In genomic region chrV:4507836-4508462, ce11 we compare ENCODE assay signal across 5 worm cellular contexts.
TF ChIP-seq lines count a peak whose summit lies in the region.

No protein-coding gene starts in this region.

TF ChIP-seq in whole organism, L1 larva, 84 proteins besides CTCF, POLR2A, EP300 and RAD21 (continues in another document):
- TF ChIP-seq egl-27 (tag; optimal IDR thresholded peaks at IDR 0.05; lab: Kevin White, UChicago) (no peak), zag-1 (tag; optimal IDR thresholded peaks at IDR 0.05; lab: Kevin White, UChicago) (no peak), sox-4 (tag; optimal IDR thresholded peaks at IDR 0.05; lab: Kevin White, UChicago) (no peak), lsy-2 (tag; optimal IDR thresholded peaks at IDR 0.05; lab: Kevin White, UChicago) (peak; percentile 92 to 97), fos-1 (tag; optimal IDR thresholded peaks at IDR 0.05; lab: Kevin White, UChicago) (peak; percentile 32), fkh-4 (tag; optimal IDR thresholded peaks at IDR 0.05; lab: Kevin White, UChicago; ENCODE audit: borderline replicate concordance) (no peak), nhr-77 (tag; optimal IDR thresholded peaks at IDR 0.05; lab: Kevin White, UChicago) (no peak), lin-13 (GFP tag; optimal IDR thresholded peaks at IDR 0.05; lab: Kevin White, UChicago) (peak; percentile 36), sptf-1 (tag; optimal IDR thresholded peaks at IDR 0.05; lab: Kevin White, UChicago) (no peak), mef-2 (tag; optimal IDR thresholded peaks at IDR 0.05; lab: Kevin White, UChicago) (peak; percentile 68), sup-37 (GFP tag; optimal IDR thresholded peaks at IDR 0.05; lab: Kevin White, UChicago) (peak; percentile 24), lin-14 (GFP tag; optimal IDR thresholded peaks at IDR 0.05; lab: Kevin White, UChicago) (peak; percentile 97), aly-2 (tag; optimal IDR thresholded peaks at IDR 0.05; lab: Kevin White, UChicago) (peak; percentile 42), mep-1 (tag; optimal IDR thresholded peaks at IDR 0.05; lab: Kevin White, UChicago) (peak; percentile 82), elt-2 (tag; optimal IDR thresholded peaks at IDR 0.05; lab: Kevin White, UChicago) (no peak), nhr-47 (tag; optimal IDR thresholded peaks at IDR 0.05; lab: Kevin White, UChicago) (peak; percentile 74), F16B12.6 (tag; optimal IDR thresholded peaks at IDR 0.05; lab: Kevin White, UChicago) (no peak), ztf-11 (tag; optimal IDR thresholded peaks at IDR 0.05; lab: Kevin White, UChicago) (peak in 1 of 2 experiments; percentile 77)

TF ChIP-seq in whole organism, L3 larva, 47 proteins besides CTCF, POLR2A, EP300 and RAD21 (continues in another document):
- no peak for TF ChIP-seq fos-1 (tag; optimal IDR thresholded peaks at IDR 0.05; lab: Kevin White, UChicago)
- no peak for TF ChIP-seq egl-27 (tag; optimal IDR thresholded peaks at IDR 0.05; lab: Kevin White, UChicago)
- peak; percentile 98 for TF ChIP-seq lin-39 (tag; optimal IDR thresholded peaks at IDR 0.05; lab: Kevin White, UChicago)
- no peak for TF ChIP-seq ZK546.5 (tag; optimal IDR thresholded peaks at IDR 0.05; lab: Kevin White, UChicago)
- TF ChIP-seq unc-39 (tag; optimal IDR thresholded peaks at IDR 0.05; lab: Kevin White, UChicago): no peak
- TF ChIP-seq egl-5 (tag; optimal IDR thresholded peaks at IDR 0.05; lab: Kevin White, UChicago): peak; percentile 75
- peak in 1 of 3 experiments; percentile 62 for TF ChIP-seq elt-3 (tag; optimal IDR thresholded peaks at IDR 0.05; lab: Kevin White, UChicago)
- TF ChIP-seq pqm-1 (tag; optimal IDR thresholded peaks at IDR 0.05; lab: Kevin White, UChicago): no peak
- peak; percentile 74 for TF ChIP-seq nhr-11 (tag; optimal IDR thresholded peaks at IDR 0.05; lab: Kevin White, UChicago)
- TF ChIP-seq nhr-76 (tag; optimal IDR thresholded peaks at IDR 0.05; lab: Kevin White, UChicago): no peak
- TF ChIP-seq mdl-1 (tag; optimal IDR thresholded peaks at IDR 0.05; lab: Kevin White, UChicago): no peak
- peak; percentile 54 for TF ChIP-seq tbx-2 (tag; optimal IDR thresholded peaks at IDR 0.05; lab: Kevin White, UChicago)
- peak; percentile 98 for TF ChIP-seq unc-62 (GFP tag; optimal IDR thresholded peaks at IDR 0.05; lab: Kevin White, UChicago)
- no peak for TF ChIP-seq elt-2 (tag; optimal IDR thresholded peaks at IDR 0.05; lab: Kevin White, UChicago)
- TF ChIP-seq R02D3.7 (tag; optimal IDR thresholded peaks at IDR 0.05; lab: Kevin White, UChicago): peak; percentile 41
- TF ChIP-seq ztf-4 (tag; optimal IDR thresholded peaks at IDR 0.05; lab: Kevin White, UChicago): peak; percentile 10
- TF ChIP-seq nfya-1 (tag; optimal IDR thresholded peaks at IDR 0.05; lab: Kevin White, UChicago; ENCODE audit: insufficient read depth): peak; percentile 96
- TF ChIP-seq lin-15B (tag; optimal IDR thresholded peaks at IDR 0.05; lab: Kevin White, UChicago): peak; percentile 23
- peak; percentile 32 for TF ChIP-seq lsy-12 (tag; optimal IDR thresholded peaks at IDR 0.05; lab: Kevin White, UChicago)

TF ChIP-seq in whole organism, early embryonic, 17 proteins besides CTCF, POLR2A, EP300 and RAD21:
- TF ChIP-seq hnd-1 (tag; optimal IDR thresholded peaks at IDR 0.05; lab: Kevin White, UChicago): no peak
- TF ChIP-seq F13C5.2 (tag; optimal IDR thresholded peaks at IDR 0.05; lab: Kevin White, UChicago): peak; percentile 8
- TF ChIP-seq pes-1 (GFP tag; IDR thresholded peaks at IDR 0.05; lab: Robert Waterston, UW): no peak
- TF ChIP-seq hmg-4 (GFP tag; optimal IDR thresholded peaks at IDR 0.05; lab: Kevin White, UChicago): peak; percentile 64
TF ChIP-seq in whole organism, early embryonic: peak in this region for 2.

TF ChIP-seq in whole organism, midembryonic, 9 proteins besides CTCF, POLR2A, EP300 and RAD21:
- TF ChIP-seq ztf-29 (GFP tag; IDR thresholded peaks at IDR 0.05; lab: Robert Waterston, UW): peak; percentile 64; the same call in 1 of the 2 replicates
- TF ChIP-seq ref-1 (GFP tag; conservative IDR thresholded peaks at IDR 0.05; lab: Robert Waterston, UW): no peak

TF ChIP-seq in whole organism, young adult, 124 proteins besides CTCF, POLR2A, EP300 and RAD21:
- TF ChIP-seq cebp-1 (GFP tag; IDR thresholded peaks at IDR 0.05; lab: Robert Waterston, UW) (no peak), cebp-1 (tag; optimal IDR thresholded peaks at IDR 0.05; lab: Kevin White, UChicago) (peak; percentile 44), lsy-27 (tag; optimal IDR thresholded peaks at IDR 0.05; lab: Kevin White, UChicago; ENCODE audit: borderline replicate concordance, insufficient read depth) (no peak), hmg-1.2 (GFP tag; IDR thresholded peaks at IDR 0.05; lab: Robert Waterston, UW) (peak; percentile 31; the same call in 1 of the 2 replicates), attf-6 (GFP tag; IDR thresholded peaks at IDR 0.05; lab: Robert Waterston, UW) (no peak), tbx-9 (tag; optimal IDR thresholded peaks at IDR 0.05; lab: Kevin White, UChicago; ENCODE audit: borderline replicate concordance) (no peak), K12H6.12 (tag; optimal IDR thresholded peaks at IDR 0.05; lab: Kevin White, UChicago) (peak; percentile 66), zfh-2 (GFP tag; conservative IDR thresholded peaks at IDR 0.05; lab: Robert Waterston, UW) (peak; percentile 73), F52B5.7 (tag; optimal IDR thresholded peaks at IDR 0.05; lab: Kevin White, UChicago) (peak; percentile 46), madf-8 (GFP tag; conservative IDR thresholded peaks at IDR 0.05; lab: Robert Waterston, UW) (no peak), mcd-1 (GFP tag; IDR thresholded peaks at IDR 0.05; lab: Robert Waterston, UW) (0 out of 2 replicates have a peak, but pooled peaks have one; percentile 20), T26A5.8 (tag; optimal IDR thresholded peaks at IDR 0.05; lab: Kevin White, UChicago) (no peak), ama-1 (optimal IDR thresholded peaks at IDR 0.05; lab: Kevin White, UChicago) (no peak), ama-1 (GFP tag; optimal IDR thresholded peaks at IDR 0.05; lab: Kevin White, UChicago) (peak in 1 of 2 experiments; percentile 35), lin-40 (tag; optimal IDR thresholded peaks at IDR 0.05; lab: Kevin White, UChicago) (peak; percentile 19), snpc-4 (GFP tag; optimal IDR thresholded peaks at IDR 0.05; lab: Kevin White, UChicago) (peak; percentile 1), snpc-4 (tag; optimal IDR thresholded peaks at IDR 0.05; lab: Kevin White, UChicago) (no peak), dpff-1 (tag; optimal IDR thresholded peaks at IDR 0.05; lab: Kevin White, UChicago) (no peak), B0336.3 (GFP tag; IDR thresholded peaks at IDR 0.05; lab: Robert Waterston, UW) (peak; percentile 29; the same call in 1 of the 2 replicates), mel-28 (tag; optimal IDR thresholded peaks at IDR 0.05; lab: Kevin White, UChicago; ENCODE audit: borderline replicate concordance) (no peak), madf-10 (tag; optimal IDR thresholded peaks at IDR 0.05; lab: Kevin White, UChicago) (peak; percentile 27), K11D2.4 (GFP tag; IDR thresholded peaks at IDR 0.05; lab: Robert Waterston, UW) (peak; percentile 37; the same call in 1 of the 2 replicates), sdz-38 (tag; optimal IDR thresholded peaks at IDR 0.05; lab: Kevin White, UChicago) (no peak), bed-1 (GFP tag; IDR thresholded peaks at IDR 0.05; lab: Robert Waterston, UW) (no peak), unc-62 (GFP tag; optimal IDR thresholded peaks at IDR 0.05; lab: Kevin White, UChicago) (peak; percentile 86), pbrm-1 (GFP tag; IDR thresholded peaks at IDR 0.05; lab: Robert Waterston, UW) (no peak), lin-35 (GFP tag; optimal IDR thresholded peaks at IDR 0.05; lab: Kevin White, UChicago) (peak in 1 of 3 experiments; percentile 9), ets-4 (GFP tag; optimal IDR thresholded peaks at IDR 0.05; lab: Kevin White, UChicago) (no peak), somi-1 (GFP tag; optimal IDR thresholded peaks at IDR 0.05; lab: Kevin White, UChicago) (peak; percentile 22), F10E7.11 (tag; optimal IDR thresholded peaks at IDR 0.05; lab: Kevin White, UChicago) (no peak)

Comparison
In these comparisons a context has a peak if more than half of its experiments do, and no peak if none do; other contexts are left out.
1. Of the 8 proteins assayed by ChIP-seq in both whole organism, young adult and whole organism, L1 larva: peak only in whole organism, young adult: none; only in whole organism, L1 larva: dpl-1, efl-1, nhr-90 and unc-130; in both: unc-62; in neither: 0; mixed calls (peak in some experiments, not most) for 3.